Worm (Caenorhabditis elegans) whole organism, young adult: ENCODE results near the gene Y44A6D.7.

ENCODE experiments used
- B0035.1 ChIP-seq: sonication (generic microtip); optimal IDR thresholded peaks from 2 replicates; lab custom pipeline; 2016; ENCODE audit warnings: missing genetic modification characterization, mild to moderate bottlenecking, missing compliant biosample characterization, missing genotype, missing genetic modification reagents
- B0261.1 ChIP-seq: sonication (generic microtip); optimal IDR thresholded peaks from 2 replicates; lab custom pipeline; 2016; ENCODE audit warnings: mild to moderate bottlenecking, missing genetic modification characterization, moderate library complexity, missing compliant biosample characterization
- D2030.7 ChIP-seq: fragments of 200-800 bp; sonication (Bioruptor generic); IDR thresholded peaks from 2 replicates; pipeline ENCODE4 v1.3.6; 2022; ENCODE audit warnings: missing genetic modification reagents, missing genetic modification characterization, missing compliant biosample characterization
- F10E7.11 ChIP-seq: sonication (generic microtip); optimal IDR thresholded peaks from 2 replicates; lab custom pipeline; 2017; ENCODE audit warnings: mild to moderate bottlenecking, missing genetic modification characterization, moderate library complexity, missing compliant biosample characterization
- F39B2.1 ChIP-seq: fragments of 200-800 bp; sonication (Bioruptor generic); IDR thresholded peaks from 2 replicates; pipeline ENCODE4 v1.3.6; 2022; ENCODE audit warnings: missing genetic modification reagents, missing genetic modification characterization, missing compliant biosample characterization
- F52B5.7 ChIP-seq: sonication (generic microtip); optimal IDR thresholded peaks from 2 replicates; lab custom pipeline; 2016; ENCODE audit warnings: mild to moderate bottlenecking, missing genetic modification characterization, missing compliant biosample characterization
- F55B11.4 ChIP-seq: sonication (generic microtip); optimal IDR thresholded peaks from 2 replicates; lab custom pipeline; 2016; ENCODE audit warnings: missing compliant biosample characterization, missing genetic modification characterization, borderline replicate concordance; ENCODE audit not compliant: insufficient read depth
- T07F8.4 ChIP-seq: sonication (generic microtip); optimal IDR thresholded peaks from 2 replicates; lab custom pipeline; 2016; ENCODE audit warnings: mild to moderate bottlenecking, missing genetic modification characterization, moderate library complexity, missing compliant biosample characterization
- T26A5.8 ChIP-seq: sonication (generic microtip); optimal IDR thresholded peaks from 2 replicates; lab custom pipeline; 2016; ENCODE audit warnings: missing genetic modification characterization, missing compliant biosample characterization
- Y56A3A.18 ChIP-seq: fragments of 200-800 bp; sonication (Bioruptor generic); IDR thresholded peaks from 2 replicates; pipeline ENCODE4 v1.3.6; 2022; ENCODE audit warnings: missing genetic modification reagents, missing genetic modification characterization, missing compliant biosample characterization
- ama-1 ChIP-seq, 3 experiments: fragments of 150-350 bp in 1 of 3; sonication (generic microtip) in 2 of 3; optimal IDR thresholded peaks; 2 replicates each; lab custom pipeline; 2014 to 2018; ENCODE audit warnings: missing biosample characterization in 2 of 3, missing genetic modification characterization in 2 of 3, missing genetic modification reagents in 2 of 3
- aptf-3 ChIP-seq: fragments of 200-800 bp; sonication (Bioruptor generic); IDR thresholded peaks from 2 replicates; pipeline ENCODE4 v1.3.6; 2022; ENCODE audit warnings: missing genetic modification characterization, missing compliant biosample characterization
- attf-3 ChIP-seq: fragments of 200-800 bp; sonication (Bioruptor generic); conservative IDR thresholded peaks from 2 replicates; pipeline ENCODE4 v1.3.6; 2022; ENCODE audit warnings: missing genetic modification reagents, missing genetic modification characterization, missing compliant biosample characterization
- bed-1 ChIP-seq: fragments of 200-800 bp; sonication (Bioruptor generic); IDR thresholded peaks from 2 replicates; pipeline ENCODE4 v1.3.6; 2022; ENCODE audit warnings: missing genetic modification reagents, missing genetic modification characterization, missing compliant biosample characterization
- bed-2 ChIP-seq: fragments of 200-800 bp; sonication (Bioruptor generic); IDR thresholded peaks from 2 replicates; pipeline ENCODE4 v1.3.6; 2022; ENCODE audit warnings: missing genetic modification reagents, missing genetic modification characterization, missing compliant biosample characterization
- cebp-2 ChIP-seq: fragments of 200-800 bp; sonication (Bioruptor generic); IDR thresholded peaks from 2 replicates; pipeline ENCODE4 v1.3.6; 2022; ENCODE audit warnings: missing genetic modification characterization, missing compliant biosample characterization
- ceh-100 ChIP-seq: fragments of 200-800 bp; sonication (Bioruptor generic); IDR thresholded peaks from 2 replicates; pipeline ENCODE4 v1.3.6; 2022; ENCODE audit warnings: missing genetic modification reagents, missing genetic modification characterization, missing compliant biosample characterization
- ceh-27 ChIP-seq: fragments of 200-800 bp; sonication (Bioruptor generic); optimal IDR thresholded peaks from 2 replicates; lab custom pipeline; 2018; ENCODE audit warnings: mild to moderate bottlenecking, missing genetic modification characterization, moderate library complexity, missing compliant biosample characterization
- ceh-40 ChIP-seq: fragments of 200-800 bp; sonication (Bioruptor generic); IDR thresholded peaks from 2 replicates; pipeline ENCODE4 v1.3.6; 2022; ENCODE audit warnings: missing genetic modification characterization, missing compliant biosample characterization
- ceh-58 ChIP-seq: fragments of 200-800 bp; sonication (Bioruptor generic); IDR thresholded peaks from 2 replicates; pipeline ENCODE4 v1.3.6; 2022; ENCODE audit warnings: missing genetic modification characterization, missing compliant biosample characterization
- ceh-91 ChIP-seq: fragments of 200-800 bp; sonication (Bioruptor generic); IDR thresholded peaks from 2 replicates; pipeline ENCODE4 v1.3.6; 2022; ENCODE audit warnings: missing genetic modification reagents, missing genetic modification characterization, missing compliant biosample characterization
- dox-1 ChIP-seq: fragments of 200-800 bp; sonication (Bioruptor generic); IDR thresholded peaks from 2 replicates; pipeline ENCODE4 v1.3.6; 2022; ENCODE audit warnings: missing genetic modification reagents, missing genetic modification characterization, missing compliant biosample characterization
- dpff-1 ChIP-seq: sonication (generic microtip); optimal IDR thresholded peaks from 2 replicates; lab custom pipeline; 2017; ENCODE audit warnings: mild to moderate bottlenecking, missing genetic modification characterization, missing compliant biosample characterization
- dpl-1 ChIP-seq: fragments of 150-350 bp; optimal IDR thresholded peaks from 2 replicates; lab custom pipeline; 2014; ENCODE audit warnings: missing biosample characterization, missing genetic modification reagents, missing genetic modification characterization
- efl-1 ChIP-seq: fragments of 150-350 bp; optimal IDR thresholded peaks from 2 replicates; lab custom pipeline; 2014; ENCODE audit warnings: missing biosample characterization, missing genetic modification reagents, missing genetic modification characterization
- egrh-3 ChIP-seq: fragments of 200-800 bp; sonication (Bioruptor generic); IDR thresholded peaks from 2 replicates; pipeline ENCODE4 v1.3.6; 2022; ENCODE audit warnings: missing genetic modification reagents, missing genetic modification characterization, missing compliant biosample characterization
- hmg-20 ChIP-seq: fragments of 200-800 bp; sonication (Bioruptor generic); IDR thresholded peaks from 2 replicates; pipeline ENCODE4 v1.3.6; 2022; ENCODE audit warnings: missing genetic modification reagents, missing genetic modification characterization, missing compliant biosample characterization
- lag-1 ChIP-seq: fragments of 200-800 bp; sonication (Bioruptor generic); IDR thresholded peaks from 2 replicates; pipeline ENCODE4 v1.3.6; 2022; ENCODE audit warnings: missing genetic modification reagents, missing genetic modification characterization, missing compliant biosample characterization
- lin-40 ChIP-seq: sonication (generic microtip); optimal IDR thresholded peaks from 2 replicates; lab custom pipeline; 2016; ENCODE audit warnings: missing genetic modification characterization, mild to moderate bottlenecking, missing compliant biosample characterization, missing genotype, missing genetic modification reagents
- madf-3 ChIP-seq: fragments of 200-800 bp; sonication (Bioruptor generic); IDR thresholded peaks from 2 replicates; pipeline ENCODE4 v1.3.6; 2022; ENCODE audit warnings: missing genetic modification reagents, missing genetic modification characterization, missing compliant biosample characterization
- madf-8 ChIP-seq: fragments of 200-800 bp; sonication (Bioruptor generic); conservative IDR thresholded peaks from 2 replicates; pipeline ENCODE4 v1.3.6; 2022; ENCODE audit warnings: missing genetic modification reagents, missing genetic modification characterization, missing compliant biosample characterization
- mel-28 ChIP-seq: sonication (generic microtip); optimal IDR thresholded peaks from 2 replicates; lab custom pipeline; 2016; ENCODE audit warnings: borderline replicate concordance, mild to moderate bottlenecking, missing genetic modification characterization, missing compliant biosample characterization
- nfya-1 ChIP-seq: sonication (generic microtip); optimal IDR thresholded peaks from 2 replicates; lab custom pipeline; 2017; ENCODE audit warnings: antibody characterized with exemption, missing compliant biosample characterization, missing genetic modification characterization, borderline replicate concordance; ENCODE audit not compliant: insufficient read depth
- nhr-120 ChIP-seq: fragments of 200-800 bp; sonication (Bioruptor generic); IDR thresholded peaks from 2 replicates; pipeline ENCODE4 v1.3.6; 2022; ENCODE audit warnings: missing genetic modification characterization, missing compliant biosample characterization
- nhr-179 ChIP-seq: sonication (generic microtip); optimal IDR thresholded peaks from 2 replicates; lab custom pipeline; 2016; ENCODE audit warnings: mild to moderate bottlenecking, missing genetic modification characterization, missing compliant biosample characterization
- nhr-80 ChIP-seq: sonication (generic microtip); optimal IDR thresholded peaks from 2 replicates; lab custom pipeline; 2016; ENCODE audit warnings: missing genetic modification characterization, missing compliant biosample characterization
- nhr-90 ChIP-seq: sonication (generic microtip); optimal IDR thresholded peaks from 2 replicates; lab custom pipeline; 2016; ENCODE audit warnings: missing genotype, mild to moderate bottlenecking, missing genetic modification characterization, missing compliant biosample characterization
- rcor-1 ChIP-seq: fragments of 200-800 bp; sonication (Bioruptor generic); IDR thresholded peaks from 2 replicates; pipeline ENCODE4 v1.3.6; 2022; ENCODE audit warnings: missing genetic modification reagents, missing genetic modification characterization, missing compliant biosample characterization
- repo-1 ChIP-seq: sonication (generic microtip); optimal IDR thresholded peaks from 2 replicates; lab custom pipeline; 2017; ENCODE audit warnings: mild to moderate bottlenecking, missing genetic modification characterization, missing compliant biosample characterization
- rpc-1 ChIP-seq, 2 experiments: fragments of 150-350 bp in 1 of 2; sonication (generic microtip) in 1 of 2; optimal IDR thresholded peaks; 2 replicates each; lab custom pipeline; 2014 to 2018; ENCODE audit warnings: missing biosample characterization in 1 of 2, missing genetic modification characterization in 1 of 2, missing genetic modification reagents in 1 of 2, missing genotype in 1 of 2
- sdz-38 ChIP-seq: sonication (generic microtip); optimal IDR thresholded peaks from 2 replicates; lab custom pipeline; 2016; ENCODE audit warnings: missing genotype, missing genetic modification characterization, missing compliant biosample characterization
- sptf-2 ChIP-seq: fragments of 200-800 bp; sonication (Bioruptor generic); optimal IDR thresholded peaks from 2 replicates; lab custom pipeline; 2018; ENCODE audit warnings: mild to moderate bottlenecking, missing genetic modification characterization, missing compliant biosample characterization
- unc-130 ChIP-seq: sonication (generic microtip); optimal IDR thresholded peaks from 2 replicates; lab custom pipeline; 2016; ENCODE audit warnings: missing genetic modification reagents, missing genetic modification characterization, missing compliant biosample characterization
- unc-62 ChIP-seq: fragments of 150-350 bp; optimal IDR thresholded peaks from 2 replicates; lab custom pipeline; 2014; ENCODE audit warnings: missing biosample characterization, missing genetic modification reagents, missing genetic modification characterization
- xnd-1 ChIP-seq: sonication (generic microtip); optimal IDR thresholded peaks from 2 replicates; lab custom pipeline; 2016; ENCODE audit warnings: missing genotype, missing genetic modification reagents, missing genetic modification characterization, missing compliant biosample characterization
- zim-3 ChIP-seq: sonication (generic microtip); optimal IDR thresholded peaks from 2 replicates; lab custom pipeline; 2017; ENCODE audit warnings: mild to moderate bottlenecking, missing genetic modification characterization, moderate library complexity, missing compliant biosample characterization
- ztf-28 ChIP-seq: fragments of 200-800 bp; sonication (Bioruptor generic); IDR thresholded peaks from 2 replicates; pipeline ENCODE4 v1.3.6; 2022; ENCODE audit warnings: missing genetic modification reagents, missing genetic modification characterization, missing compliant biosample characterization
- ztf-3 ChIP-seq: fragments of 200-800 bp; sonication (Bioruptor generic); optimal IDR thresholded peaks from 2 replicates; lab custom pipeline; 2018; ENCODE audit warnings: mild to moderate bottlenecking, missing genetic modification characterization, missing compliant biosample characterization
- ztf-6 ChIP-seq: fragments of 200-800 bp; sonication (Bioruptor generic); IDR thresholded peaks from 2 replicates; pipeline ENCODE4 v1.3.6; 2022; ENCODE audit warnings: missing genetic modification reagents, missing genetic modification characterization, missing compliant biosample characterization

The Y44A6D.7 gene

ce11 chrV:20778257-20778697 lies 36.2 kb upstream of the Y44A6D.7 start (continued):
- TF ChIP-seq ztf-6 (GFP tag; lab: Robert Waterston, UW) (0 out of 2 replicates have a peak, but pooled peaks have one; percentile 64), F55B11.4 (tag; lab: Kevin White, UChicago) (no peak), dpl-1 (GFP tag; lab: Kevin White, UChicago) (no peak), F52B5.7 (peak; percentile 77), B0035.1 (tag; lab: Kevin White, UChicago) (peak; percentile 70), lin-40 (tag; lab: Kevin White, UChicago) (peak; percentile 96), ceh-27 (GFP tag; lab: Kevin White, UChicago) (peak; percentile 98), F10E7.11 (no peak), B0261.1 (tag; lab: Kevin White, UChicago) (no peak), madf-8 (GFP tag; lab: Robert Waterston, UW) (no peak), D2030.7 (no peak), F39B2.1 (no peak), bed-1 (GFP tag; lab: Robert Waterston, UW) (no peak), sdz-38 (tag; lab: Kevin White, UChicago) (no peak), madf-3 (no peak), nhr-179 (no peak), ceh-91 (GFP tag; lab: Robert Waterston, UW) (no peak), zim-3 (tag; lab: Kevin White, UChicago) (no peak), egrh-3 (GFP tag; lab: Robert Waterston, UW) (peak; percentile 50; the same call in 1 of the 2 replicates), ceh-100 (GFP tag; lab: Robert Waterston, UW) (peak; percentile 42; the same call in 1 of the 2 replicates), ztf-28 (GFP tag; lab: Robert Waterston, UW) (no peak), ztf-3 (peak; percentile 11), rpc-1 (optimal IDR thresholded peaks at IDR 0.05; lab: Kevin White, UChicago) (no peak), rpc-1 (tag; optimal IDR thresholded peaks at IDR 0.05; lab: Kevin White, UChicago) (no peak), T26A5.8 (tag; lab: Kevin White, UChicago) (no peak), xnd-1 (tag; lab: Kevin White, UChicago) (no peak), unc-62 (GFP tag; lab: Kevin White, UChicago) (no peak), nhr-90 (tag; lab: Kevin White, UChicago) (peak; percentile 55), dpff-1 (tag; lab: Kevin White, UChicago) (no peak), cebp-2 (no peak), aptf-3 (no peak), mel-28 (tag; lab: Kevin White, UChicago) (no peak), ceh-40 (GFP tag; lab: Robert Waterston, UW) (no peak), ceh-58 (GFP tag; lab: Robert Waterston, UW) (no peak), bed-2 (GFP tag; lab: Robert Waterston, UW) (no peak), efl-1 (GFP tag; lab: Kevin White, UChicago) (no peak), nhr-80 (tag; lab: Kevin White, UChicago) (peak; percentile 79), sptf-2 (no peak), dox-1 (GFP tag; lab: Robert Waterston, UW) (peak; percentile 82), attf-3 (GFP tag; lab: Robert Waterston, UW) (no peak), unc-130 (no peak), nhr-120 (GFP tag; lab: Robert Waterston, UW) (no peak), T07F8.4 (no peak), ama-1 (optimal IDR thresholded peaks at IDR 0.05; lab: Kevin White, UChicago) (no peak), ama-1 (GFP tag; optimal IDR thresholded peaks at IDR 0.05; lab: Kevin White, UChicago) (no peak), nfya-1 (tag; lab: Kevin White, UChicago) (no peak), repo-1 (tag; lab: Kevin White, UChicago) (peak; percentile 60), lag-1 (no peak), rcor-1 (GFP tag; lab: Robert Waterston, UW) (peak; percentile 74), Y56A3A.18 (GFP tag; lab: Robert Waterston, UW) (peak; percentile 64; the same call in 1 of the 2 replicates), hmg-20 (peak; percentile 76)
